Fruit fly (Drosophila melanogaster) whole organism, embryonic: Measurements from ENCODE around the gene CG7387.
A peak's percentile ranks its signal among the peaks of the same experiment; 100 is the strongest.

Experiments used
- Adf1 ChIP-seq: fragments of 200-800 bp; sonication (Bioruptor generic); IDR thresholded peaks from 2 replicates; pipeline ENCODE4 v1.3.6; 2022; ENCODE audit warnings: missing biosample characterization, missing genetic modification characterization
- Antp ChIP-seq: fragments of 200-800 bp; sonication (Bioruptor generic); optimal IDR thresholded peaks from 3 replicates; lab custom pipeline; 2016; ENCODE audit warnings: missing biosample characterization, missing genetic modification characterization
- CG10147 ChIP-seq: fragments of 200-800 bp; sonication (Bioruptor generic); optimal IDR thresholded peaks from 2 replicates; lab custom pipeline; 2019; ENCODE audit warnings: missing biosample characterization, mild to moderate bottlenecking, missing genetic modification characterization, moderate library complexity
- CG10366 ChIP-seq: fragments of 200-800 bp; sonication (Bioruptor generic); IDR thresholded peaks from 2 replicates; pipeline ENCODE4 v1.3.6; 2022; ENCODE audit warnings: missing biosample characterization, missing genetic modification characterization
- CG10543 ChIP-seq: fragments of 200-800 bp; sonication (Bioruptor generic); optimal IDR thresholded peaks from 3 replicates; lab custom pipeline; 2017; ENCODE audit warnings: missing biosample characterization, mild to moderate bottlenecking, missing genetic modification characterization, moderate library complexity
- CG10565 ChIP-seq: fragments of 200-800 bp; sonication (Bioruptor generic); optimal IDR thresholded peaks from 3 replicates; lab custom pipeline; 2016; ENCODE audit warnings: missing biosample characterization, mild to moderate bottlenecking, missing genetic modification characterization
- CG10654 ChIP-seq: fragments of 200-800 bp; sonication (Bioruptor generic); optimal IDR thresholded peaks from 2 replicates; lab custom pipeline; 2016; ENCODE audit warnings: missing biosample characterization, missing genetic modification characterization
- CG10979 ChIP-seq: fragments of 200-800 bp; sonication (Bioruptor generic); optimal IDR thresholded peaks from 2 replicates; lab custom pipeline; 2018; ENCODE audit warnings: missing biosample characterization, mild to moderate bottlenecking, missing genetic modification characterization, moderate library complexity
- CG11093 ChIP-seq: fragments of 200-800 bp; sonication (Bioruptor generic); IDR thresholded peaks from 3 replicates; pipeline ENCODE4 v1.3.6; 2022; ENCODE audit warnings: missing biosample characterization, missing genetic modification characterization
- CG12155 ChIP-seq: fragments of 200-800 bp; sonication (Bioruptor generic); optimal IDR thresholded peaks from 3 replicates; lab custom pipeline; 2016; ENCODE audit warnings: missing biosample characterization, missing genetic modification characterization
- CG12769 ChIP-seq: fragments of 200-800 bp; sonication (Bioruptor generic); optimal IDR thresholded peaks from 2 replicates; lab custom pipeline; 2019; ENCODE audit warnings: missing biosample characterization, mild to moderate bottlenecking, missing genetic modification characterization, moderate library complexity
- CG17186 ChIP-seq: fragments of 200-800 bp; sonication (Bioruptor generic); optimal IDR thresholded peaks from 3 replicates; lab custom pipeline; 2017; ENCODE audit warnings: missing biosample characterization, missing genetic modification reagents, missing genetic modification characterization
- CG17359 ChIP-seq: fragments of 200-800 bp; sonication (Bioruptor generic); optimal IDR thresholded peaks from 3 replicates; lab custom pipeline; 2018; ENCODE audit warnings: missing biosample characterization, mild to moderate bottlenecking, missing genetic modification characterization, moderate library complexity
- CG18476 ChIP-seq: fragments of 200-800 bp; sonication (Bioruptor generic); optimal IDR thresholded peaks from 2 replicates; lab custom pipeline; 2016; ENCODE audit warnings: missing biosample characterization, mild to moderate bottlenecking, missing genetic modification characterization
- CG18599 ChIP-seq: fragments of 200-800 bp; sonication (Bioruptor generic); optimal IDR thresholded peaks from 3 replicates; lab custom pipeline; 2017; ENCODE audit warnings: missing biosample characterization, missing genetic modification characterization, mild to moderate bottlenecking, moderate library complexity, missing genetic modification reagents
- CG2199 ChIP-seq: fragments of 200-800 bp; sonication (Bioruptor generic); IDR thresholded peaks from 3 replicates; pipeline ENCODE4 v1.3.6; 2022; ENCODE audit warnings: missing biosample characterization, missing genetic modification characterization
- CG2202 ChIP-seq: fragments of 200-800 bp; sonication (Bioruptor generic); optimal IDR thresholded peaks from 2 replicates; lab custom pipeline; 2018; ENCODE audit warnings: missing biosample characterization, mild to moderate bottlenecking, missing genetic modification characterization
- CG30020 ChIP-seq: fragments of 200-800 bp; optimal IDR thresholded peaks from 2 replicates; lab custom pipeline; 2019; ENCODE audit warnings: missing biosample characterization, mild to moderate bottlenecking, missing genetic modification characterization, moderate library complexity
- CG30431 ChIP-seq: fragments of 200-800 bp; sonication (Bioruptor generic); optimal IDR thresholded peaks from 2 replicates; lab custom pipeline; 2017; ENCODE audit warnings: missing biosample characterization, missing genetic modification characterization
- CG33557 ChIP-seq: fragments of 200-800 bp; sonication (Bioruptor generic); optimal IDR thresholded peaks from 2 replicates; lab custom pipeline; 2019; ENCODE audit warnings: missing biosample characterization, mild to moderate bottlenecking, missing genetic modification characterization, moderate library complexity
- CG34422 ChIP-seq: fragments of 200-800 bp; sonication (Bioruptor generic); IDR thresholded peaks from 3 replicates; pipeline ENCODE4 v1.3.6; 2022; ENCODE audit warnings: missing biosample characterization, missing genetic modification characterization
- CG3838 ChIP-seq: fragments of 200-800 bp; sonication (Bioruptor generic); optimal IDR thresholded peaks from 3 replicates; lab custom pipeline; 2016; ENCODE audit warnings: missing biosample characterization, missing genetic modification characterization
- CG43689 ChIP-seq: fragments of 200-800 bp; sonication (Bioruptor generic); IDR thresholded peaks from 2 replicates; pipeline ENCODE4 v1.3.6; 2022; ENCODE audit warnings: missing biosample characterization, missing genetic modification characterization
- CG4424 ChIP-seq: fragments of 200-800 bp; sonication (Bioruptor generic); optimal IDR thresholded peaks from 3 replicates; lab custom pipeline; 2016; ENCODE audit warnings: missing biosample characterization, missing genetic modification characterization
- CG6765 ChIP-seq: fragments of 200-800 bp; sonication (Bioruptor generic); optimal IDR thresholded peaks from 3 replicates; lab custom pipeline; 2017; ENCODE audit warnings: missing biosample characterization, mild to moderate bottlenecking, missing genetic modification characterization
- CG6791 ChIP-seq: fragments of 200-800 bp; sonication (Bioruptor generic); IDR thresholded peaks from 3 replicates; pipeline ENCODE4 v1.3.6; 2022; ENCODE audit warnings: missing biosample characterization, missing genetic modification characterization; ENCODE audit not compliant: partially characterized antibody
- CG6813 ChIP-seq: fragments of 200-800 bp; sonication (Bioruptor generic); optimal IDR thresholded peaks from 2 replicates; lab custom pipeline; 2017; ENCODE audit warnings: missing biosample characterization, missing genetic modification characterization, mild to moderate bottlenecking, moderate library complexity, missing genetic modification reagents
- CG7357 ChIP-seq: fragments of 200-800 bp; sonication (Bioruptor generic); IDR thresholded peaks from 3 replicates; pipeline ENCODE4 v1.3.6; 2022; ENCODE audit warnings: missing biosample characterization, missing genetic modification characterization
- CG7745 ChIP-seq: fragments of 200-800 bp; sonication (Bioruptor generic); optimal IDR thresholded peaks from 2 replicates; lab custom pipeline; 2018; ENCODE audit warnings: missing biosample characterization, mild to moderate bottlenecking, missing genetic modification characterization, moderate library complexity
- CG8944 ChIP-seq: fragments of 200-800 bp; sonication (Bioruptor generic); optimal IDR thresholded peaks from 3 replicates; lab custom pipeline; 2016; ENCODE audit warnings: missing biosample characterization, missing genetic modification characterization
- CHES-1-like ChIP-seq: fragments of 200-800 bp; sonication (Bioruptor generic); optimal IDR thresholded peaks from 2 replicates; lab custom pipeline; 2016; ENCODE audit warnings: missing biosample characterization, missing genetic modification characterization
- Elba2 ChIP-seq: fragments of 200-800 bp; sonication (Bioruptor generic); optimal IDR thresholded peaks from 3 replicates; lab custom pipeline; 2016; ENCODE audit warnings: missing biosample characterization, missing genetic modification characterization
- Hsf ChIP-seq: fragments of 200-800 bp; sonication (Bioruptor generic); optimal IDR thresholded peaks from 3 replicates; lab custom pipeline; 2016; ENCODE audit warnings: missing biosample characterization, missing genetic modification characterization
- Meics ChIP-seq: fragments of 200-800 bp; sonication (Bioruptor generic); optimal IDR thresholded peaks from 2 replicates; lab custom pipeline; 2017; ENCODE audit warnings: missing biosample characterization, mild to moderate bottlenecking, missing genetic modification characterization
- NC2α ChIP-seq: fragments of 200-800 bp; sonication (Bioruptor generic); optimal IDR thresholded peaks from 2 replicates; lab custom pipeline; 2016; ENCODE audit warnings: missing biosample characterization, missing genetic modification characterization
- Sry-δ ChIP-seq: fragments of 200-800 bp; sonication (Bioruptor generic); optimal IDR thresholded peaks from 2 replicates; lab custom pipeline; 2016; ENCODE audit warnings: missing biosample characterization, missing genetic modification characterization
- al ChIP-seq: fragments of 200-800 bp; sonication (Bioruptor generic); IDR thresholded peaks from 2 replicates; pipeline ENCODE4 v1.3.6; 2022; ENCODE audit warnings: missing biosample characterization, missing genetic modification characterization
- croc ChIP-seq: fragments of 200-800 bp; sonication (Bioruptor generic); conservative IDR thresholded peaks from 3 replicates; pipeline ENCODE4 v1.3.6; 2022; ENCODE audit warnings: missing biosample characterization, missing genetic modification characterization
- dmrt11E ChIP-seq: fragments of 200-800 bp; sonication (Bioruptor generic); optimal IDR thresholded peaks from 3 replicates; lab custom pipeline; 2018; ENCODE audit warnings: missing biosample characterization, mild to moderate bottlenecking, missing genetic modification characterization, moderate library complexity
- dmrt99B ChIP-seq: fragments of 200-800 bp; sonication (Bioruptor generic); optimal IDR thresholded peaks from 2 replicates; lab custom pipeline; 2018; ENCODE audit warnings: missing biosample characterization, mild to moderate bottlenecking, missing genetic modification characterization, moderate library complexity
- ftz-f1 ChIP-seq: fragments of 200-800 bp; sonication (Bioruptor generic); optimal IDR thresholded peaks from 2 replicates; lab custom pipeline; 2016; ENCODE audit warnings: missing biosample characterization, missing genetic modification characterization
- h ChIP-seq: fragments of >200 bp; optimal IDR thresholded peaks from 2 replicates; lab custom pipeline; 2017
- lab ChIP-seq: fragments of 200-800 bp; sonication (Bioruptor generic); optimal IDR thresholded peaks from 3 replicates; lab custom pipeline; 2017; ENCODE audit warnings: missing biosample characterization, missing genetic modification characterization, mild to moderate bottlenecking, moderate library complexity, missing genetic modification reagents
- nau ChIP-seq: fragments of 200-800 bp; sonication (Bioruptor generic); optimal IDR thresholded peaks from 3 replicates; lab custom pipeline; 2017; ENCODE audit warnings: missing biosample characterization, mild to moderate bottlenecking, missing genetic modification characterization, missing genetic modification reagents
- pnt ChIP-seq: fragments of 200-800 bp; sonication (Bioruptor generic); optimal IDR thresholded peaks from 3 replicates; lab custom pipeline; 2016; ENCODE audit warnings: missing biosample characterization, missing genetic modification characterization
- repo ChIP-seq: fragments of 200-800 bp; sonication (Bioruptor generic); optimal IDR thresholded peaks from 2 replicates; lab custom pipeline; 2016; ENCODE audit warnings: missing biosample characterization, missing genetic modification characterization
- sim ChIP-seq: fragments of 200-800 bp; sonication (Bioruptor generic); IDR thresholded peaks from 2 replicates; pipeline ENCODE4 v1.3.6; 2022; ENCODE audit warnings: missing biosample characterization, missing genetic modification characterization
- ssp ChIP-seq: fragments of 200-800 bp; sonication (Bioruptor generic); IDR thresholded peaks from 2 replicates; pipeline ENCODE4 v1.3.6; 2022; ENCODE audit warnings: missing biosample characterization, missing genetic modification characterization
- sug ChIP-seq: fragments of 200-800 bp; optimal IDR thresholded peaks from 2 replicates; lab custom pipeline; 2019; ENCODE audit warnings: missing biosample characterization, mild to moderate bottlenecking, missing genetic modification characterization, moderate library complexity
- tll ChIP-seq, 2 experiments: fragments of 200-800 bp in 1 of 2; fragments of >200 bp in 1 of 2; sonication (Bioruptor generic) in 1 of 2; optimal IDR thresholded peaks; 2 replicates each; lab custom pipeline; 2017 to 2019; ENCODE audit warnings: missing biosample characterization in 2 of 2, missing genetic modification characterization in 2 of 2, mild to moderate bottlenecking in 1 of 2, moderate library complexity in 1 of 2

CG7387 gene

dm6 chr3L:8197779-8198279, 4.9 kb upstream of the CG7387 start, which contains the start of the genes UbcE2M and Dhps (continued):
- peak; percentile 74 for TF ChIP-seq ssp (GFP tag; lab: Robert Waterston, UW)
- TF ChIP-seq repo = no peak
- peak; percentile 55; the same call in 2 of the 3 replicates for TF ChIP-seq CG7357 (GFP tag; lab: Robert Waterston, UW)
- TF ChIP-seq CG17186 (GFP tag; lab: Kevin White, UChicago) = peak; percentile 25
- peak; percentile 53 for TF ChIP-seq Antp (GFP tag; lab: Kevin White, UChicago)
- TF ChIP-seq CG10147 (GFP tag; lab: Kevin White, UChicago) = peak; percentile 79
- TF ChIP-seq al (GFP tag; lab: Robert Waterston, UW) = peak; percentile 71
- no peak for TF ChIP-seq CG12769 (tag; lab: Kevin White, UChicago)
- no peak for TF ChIP-seq CG3838 (GFP tag; lab: Kevin White, UChicago)
- TF ChIP-seq CG2202 (tag; lab: Kevin White, UChicago) = no peak
- TF ChIP-seq CG10366 (GFP tag; lab: Robert Waterston, UW) = peak; percentile 41; the same call in 1 of the 2 replicates
- TF ChIP-seq sug = peak; percentile 86
- peak; percentile 87 for TF ChIP-seq CG10543 (GFP tag; lab: Kevin White, UChicago)
- TF ChIP-seq Sry-δ (GFP tag; lab: Kevin White, UChicago) = peak; percentile 67
- peak; percentile 57 for TF ChIP-seq croc (GFP tag; lab: Robert Waterston, UW)
- TF ChIP-seq CG11093 (GFP tag; lab: Robert Waterston, UW) = peak; percentile 56; the same call in 1 of the 3 replicates
- no peak for TF ChIP-seq dmrt99B
- peak; percentile 56 for TF ChIP-seq pnt (GFP tag; lab: Kevin White, UChicago)
- peak; percentile 76 for TF ChIP-seq dmrt11E (tag; lab: Kevin White, UChicago)
- peak; percentile 27; the same call in 1 of the 2 replicates for TF ChIP-seq Adf1 (GFP tag; lab: Robert Waterston, UW)
- no peak for TF ChIP-seq tll (GFP tag; optimal IDR thresholded peaks at IDR 0.05; lab: Kevin White, UChicago)
- TF ChIP-seq CG18599 = no peak
- peak; percentile 61 for TF ChIP-seq CG30431
- no peak for TF ChIP-seq h (lab: Kevin White, UChicago)
- TF ChIP-seq CG10979 (tag; lab: Kevin White, UChicago) = peak; percentile 60
- peak; percentile 49 for TF ChIP-seq Hsf (GFP tag; lab: Kevin White, UChicago)
- TF ChIP-seq lab (GFP tag; lab: Kevin White, UChicago) = no peak
- peak; percentile 59 for TF ChIP-seq CG6765
- no peak for TF ChIP-seq nau
- no peak for TF ChIP-seq Meics (GFP tag; lab: Kevin White, UChicago)
- TF ChIP-seq sim = no peak
- peak; percentile 14 for TF ChIP-seq CG18476 (GFP tag; lab: Kevin White, UChicago)
- TF ChIP-seq CG8944 (GFP tag; lab: Kevin White, UChicago) = peak; percentile 11
- peak; percentile 65 for TF ChIP-seq CG4424
- TF ChIP-seq CG33557 (GFP tag; lab: Kevin White, UChicago) = peak; percentile 66
- TF ChIP-seq NC2α = no peak
- peak; percentile 35; the same call in 1 of the 3 replicates for TF ChIP-seq CG34422
- no peak for TF ChIP-seq CG6813 (GFP tag; lab: Kevin White, UChicago)
- TF ChIP-seq CG30020 (tag; lab: Kevin White, UChicago) = peak; percentile 78
- TF ChIP-seq CG10565 (GFP tag; lab: Kevin White, UChicago) = no peak
- peak; percentile 82 for TF ChIP-seq CG6791 (GFP tag; lab: Robert Waterston, UW)
- TF ChIP-seq Elba2 (GFP tag; lab: Kevin White, UChicago) = no peak
- TF ChIP-seq CG10654 (GFP tag; lab: Kevin White, UChicago) = peak; percentile 57
- no peak for TF ChIP-seq CG7745 (tag; lab: Kevin White, UChicago)
- no peak for TF ChIP-seq CG2199 (GFP tag; lab: Robert Waterston, UW)
- peak; percentile 70 for TF ChIP-seq CG12155 (GFP tag; lab: Kevin White, UChicago)
- TF ChIP-seq CG43689 = no peak
- TF ChIP-seq CG17359 (tag; lab: Kevin White, UChicago) = peak; percentile 63
- no peak for TF ChIP-seq ftz-f1 (GFP tag; lab: Kevin White, UChicago)
- peak; percentile 56 for TF ChIP-seq CHES-1-like (GFP tag; lab: Kevin White, UChicago)
